Worm (Caenorhabditis elegans) whole organism, L1 larva: ENCODE data around the gene sri-10.

Experiments
- ama-1 ChIP-seq: fragments of 150-350 bp; optimal IDR thresholded peaks from 2 replicates; lab custom pipeline; 2014
- ceh-90 ChIP-seq: sonication (generic microtip); optimal IDR thresholded peaks from 2 replicates; lab custom pipeline; 2016; ENCODE audit warnings: missing genetic modification characterization, missing compliant biosample characterization
- elt-3 ChIP-seq, 6 experiments: fragments of 150-350 bp in 1 of 6; sonication (generic microtip); optimal IDR thresholded peaks; 2 replicates each; lab custom pipeline; 2017 to 2018; ENCODE audit warnings: missing biosample characterization in 6 of 6, missing genetic modification characterization in 6 of 6, inconsistent platforms in 1 of 6
- hlh-17 ChIP-seq: fragments of 200-800 bp; sonication (Bioruptor generic); optimal IDR thresholded peaks from 2 replicates; lab custom pipeline; 2018; ENCODE audit warnings: missing genetic modification characterization, mild to moderate bottlenecking, missing compliant biosample characterization, moderate library complexity, borderline replicate concordance
- lir-3 ChIP-seq: sonication (generic microtip); optimal IDR thresholded peaks from 2 replicates; lab custom pipeline; 2016; ENCODE audit warnings: mild to moderate bottlenecking, missing genetic modification characterization, moderate library complexity, missing compliant biosample characterization; ENCODE audit not compliant: poor library complexity
- mdl-1 ChIP-seq, 2 experiments: fragments of 150-350 bp; optimal IDR thresholded peaks; 2 replicates each; lab custom pipeline; 2014 to 2017; ENCODE audit warnings: missing biosample characterization in 2 of 2, missing genetic modification characterization in 2 of 2, inconsistent platforms in 1 of 2
- sptf-1 ChIP-seq: fragments of 150-350 bp; optimal IDR thresholded peaks from 2 replicates; lab custom pipeline; 2014; ENCODE audit warnings: missing biosample characterization, missing genetic modification characterization
- unc-62 ChIP-seq: fragments of 150-350 bp; optimal IDR thresholded peaks from 2 replicates; lab custom pipeline; 2014; ENCODE audit warnings: missing biosample characterization, missing genetic modification reagents, missing genetic modification characterization
- ztf-4 ChIP-seq: fragments of 150-350 bp; optimal IDR thresholded peaks from 2 replicates; lab custom pipeline; 2014; ENCODE audit warnings: missing biosample characterization, missing genetic modification characterization

- no peak for TF ChIP-seq elt-3 (tag; optimal IDR thresholded peaks at IDR 0.05; lab: Kevin White, UChicago)
- TF ChIP-seq ama-1 (lab: Kevin White, UChicago): no peak
- TF ChIP-seq ztf-4 (tag; lab: Kevin White, UChicago): no peak
- no peak for TF ChIP-seq ceh-90 (tag; lab: Kevin White, UChicago)
- TF ChIP-seq lir-3 (tag; lab: Kevin White, UChicago): no peak
- TF ChIP-seq hlh-17: no peak
- no peak for TF ChIP-seq sptf-1 (tag; lab: Kevin White, UChicago)
- no peak for TF ChIP-seq mdl-1 (tag; optimal IDR thresholded peaks at IDR 0.05; lab: Kevin White, UChicago)
- no peak for TF ChIP-seq unc-62 (GFP tag; lab: Kevin White, UChicago)
Observed at ce11 chrV:18842468-18842867, 36.2 kb upstream of the sri-10 start.
